Fruit fly (Drosophila melanogaster) whole organism, wandering third instar larva: ENCODE data around the gene Pkc98E.

Experiments used
- Abd-B ChIP-seq: fragments of >200 bp; optimal IDR thresholded peaks from 2 replicates; lab custom pipeline; 2017; ENCODE audit warnings: missing biosample characterization, missing genetic modification characterization
- CG32264 ChIP-seq: fragments of 200-800 bp; sonication (Bioruptor generic); optimal IDR thresholded peaks from 2 replicates; lab custom pipeline; 2016; ENCODE audit warnings: missing biosample characterization, missing genetic modification characterization
- CG9705 ChIP-seq: fragments of 200-800 bp; sonication (Bioruptor generic); optimal IDR thresholded peaks from 2 replicates; lab custom pipeline; 2018; ENCODE audit warnings: missing biosample characterization, mild to moderate bottlenecking, missing genetic modification characterization
- Dfd ChIP-seq: fragments of >200 bp; optimal IDR thresholded peaks from 2 replicates; lab custom pipeline; 2017; ENCODE audit warnings: missing biosample characterization, missing genetic modification characterization
- GATAd ChIP-seq: sonication (Bioruptor generic); optimal IDR thresholded peaks from 2 replicates; lab custom pipeline; 2016; ENCODE audit warnings: missing biosample characterization, missing genetic modification characterization
- HLH106 ChIP-seq: fragments of 200-800 bp; optimal IDR thresholded peaks from 3 replicates; lab custom pipeline; 2019; ENCODE audit warnings: missing biosample characterization, mild to moderate bottlenecking, missing genetic modification characterization, moderate library complexity
- Hnf4 ChIP-seq: fragments of 200-800 bp; sonication (Bioruptor generic); optimal IDR thresholded peaks from 2 replicates; lab custom pipeline; 2016; ENCODE audit warnings: missing biosample characterization, mild to moderate bottlenecking, missing genetic modification characterization
- Hr78 ChIP-seq: fragments of >200 bp; optimal IDR thresholded peaks from 2 replicates; lab custom pipeline; 2017; ENCODE audit warnings: missing biosample characterization, missing genetic modification characterization
- Hr83 ChIP-seq: fragments of 200-300 bp; sonication (Bioruptor generic); optimal IDR thresholded peaks from 2 replicates; lab custom pipeline; 2016; ENCODE audit warnings: missing biosample characterization, mild to moderate bottlenecking, missing genetic modification characterization, moderate library complexity; ENCODE audit not compliant: poor library complexity, severe bottlenecking
- Mio ChIP-seq: sonication (Bioruptor generic); optimal IDR thresholded peaks from 2 replicates; lab custom pipeline; 2016; ENCODE audit warnings: missing biosample characterization, missing genetic modification characterization
- Myc ChIP-seq: fragments of >200 bp; optimal IDR thresholded peaks from 2 replicates; lab custom pipeline; 2017
- N ChIP-seq: fragments of >200 bp; optimal IDR thresholded peaks from 2 replicates; lab custom pipeline; 2018; ENCODE audit warnings: missing biosample characterization, missing external identifiers, missing genetic modification characterization
- OdsH ChIP-seq: fragments of 200-800 bp; sonication (Bioruptor generic); optimal IDR thresholded peaks from 2 replicates; lab custom pipeline; 2016; ENCODE audit warnings: missing biosample characterization, mild to moderate bottlenecking, missing genetic modification characterization
- Rel ChIP-seq, 2 experiments: fragments of 200-800 bp; sonication (Bioruptor generic) in 1 of 2; optimal IDR thresholded peaks; 2 replicates in 1 of 2; 3 replicates in 1 of 2; lab custom pipeline; 2016 to 2019; ENCODE audit warnings: mild to moderate bottlenecking in 2 of 2, missing biosample characterization in 2 of 2, missing genetic modification characterization in 2 of 2, moderate library complexity in 1 of 2
- Vsx2 ChIP-seq: fragments of 200-300, 225-300 bp; sonication (Bioruptor generic); optimal IDR thresholded peaks from 2 replicates; lab custom pipeline; 2018; ENCODE audit warnings: missing biosample characterization, missing genetic modification characterization; ENCODE audit not compliant: partially characterized antibody
- dsf ChIP-seq: sonication (Bioruptor generic); optimal IDR thresholded peaks from 2 replicates; lab custom pipeline; 2016; ENCODE audit warnings: missing biosample characterization, missing genetic modification characterization, borderline replicate concordance
- ey ChIP-seq: fragments of 200-800 bp; sonication (Bioruptor generic); optimal IDR thresholded peaks from 2 replicates; lab custom pipeline; 2016; ENCODE audit warnings: missing biosample characterization, missing genetic modification characterization
- h ChIP-seq: fragments of 200-800 bp; sonication (Bioruptor generic); optimal IDR thresholded peaks from 3 replicates; lab custom pipeline; 2016; ENCODE audit warnings: missing biosample characterization, mild to moderate bottlenecking, missing genetic modification characterization
- jim ChIP-seq: fragments of 175-275, 200-325 bp; sonication (Bioruptor generic); optimal IDR thresholded peaks from 2 replicates; lab custom pipeline; 2016; ENCODE audit warnings: missing biosample characterization, mild to moderate bottlenecking, missing genetic modification characterization
- pan ChIP-seq: fragments of >200 bp; optimal IDR thresholded peaks from 2 replicates; lab custom pipeline; 2017
- psq ChIP-seq: fragments of 200-800 bp; sonication (Bioruptor generic); optimal IDR thresholded peaks from 3 replicates; lab custom pipeline; 2017; ENCODE audit warnings: missing biosample characterization, mild to moderate bottlenecking, missing genetic modification characterization, moderate library complexity
- rgr ChIP-seq: fragments of 200-800 bp; sonication (Bioruptor generic); optimal IDR thresholded peaks from 3 replicates; lab custom pipeline; 2016; ENCODE audit warnings: missing biosample characterization, mild to moderate bottlenecking, missing genetic modification characterization
- sage ChIP-seq: fragments of 200-800 bp; sonication (Bioruptor generic); optimal IDR thresholded peaks from 2 replicates; lab custom pipeline; 2016; ENCODE audit warnings: missing biosample characterization, mild to moderate bottlenecking, missing genetic modification characterization
- sv ChIP-seq: fragments of 200-800 bp; sonication (Bioruptor generic); optimal IDR thresholded peaks from 3 replicates; lab custom pipeline; 2016; ENCODE audit warnings: missing biosample characterization, missing genetic modification characterization
- tai ChIP-seq: sonication (Bioruptor generic); optimal IDR thresholded peaks from 2 replicates; lab custom pipeline; 2016; ENCODE audit warnings: missing biosample characterization, missing genetic modification characterization

Pkc98E gene

DNA sequence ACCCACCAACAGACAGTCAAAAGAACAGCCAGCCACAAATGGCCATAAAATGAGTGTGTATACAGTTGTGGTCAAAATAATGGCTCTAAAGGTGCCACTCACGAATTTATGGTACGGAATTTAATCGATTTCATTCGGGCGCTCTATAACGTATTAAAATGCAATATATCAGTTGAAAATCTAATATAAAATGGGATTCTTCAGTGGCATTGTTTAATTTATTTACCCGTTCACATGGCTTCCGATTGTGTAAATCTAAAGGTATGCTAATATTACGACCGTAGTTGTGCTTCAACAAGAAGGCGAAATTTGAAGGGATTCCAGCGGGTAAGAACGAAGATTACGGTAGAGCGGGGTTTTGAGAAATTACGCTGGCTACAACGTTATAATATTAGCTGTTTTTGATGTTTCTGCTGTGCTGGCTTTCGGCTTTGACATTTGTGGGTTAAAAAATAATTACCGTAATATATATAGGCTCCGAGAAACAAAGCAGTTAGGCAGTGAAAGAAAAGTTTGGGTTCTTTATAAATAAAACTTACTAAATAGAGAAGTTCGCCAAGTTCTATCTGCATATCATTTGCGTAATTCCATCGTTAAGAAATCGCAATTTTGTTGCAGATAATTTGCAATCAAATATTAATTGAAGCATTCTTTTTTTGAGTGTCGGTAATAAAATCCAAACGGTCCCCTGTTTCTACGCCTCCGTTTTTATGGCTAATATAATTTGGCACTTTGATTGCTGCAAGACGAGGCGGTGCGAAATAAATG, 36.9 kb downstream of the Pkc98E start (continued):
- no peak for TF ChIP-seq jim (GFP tag; lab: Kevin White, UChicago)

DNA sequence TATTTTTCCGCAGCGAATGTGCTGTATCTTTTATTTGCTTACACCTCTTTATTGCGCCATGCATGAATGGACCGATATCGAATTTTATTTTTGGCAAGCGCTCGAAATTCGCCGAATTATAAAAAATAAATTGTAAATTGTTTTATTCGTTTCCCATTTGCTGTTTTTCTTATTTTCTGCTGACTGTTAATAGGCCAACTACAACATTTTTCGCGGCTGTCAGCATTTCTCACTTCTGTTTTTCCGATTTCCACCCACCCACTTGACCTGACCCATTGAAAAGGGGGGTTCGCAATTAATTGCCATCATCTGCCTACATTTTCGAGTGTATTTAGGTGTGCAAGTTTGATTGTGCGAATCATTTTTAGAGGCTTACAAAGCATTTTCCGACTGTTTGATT, 37.7 kb downstream of the Pkc98E start:
- TF ChIP-seq sv: no peak
- TF ChIP-seq Hr78: no peak
- TF ChIP-seq HLH106: no peak
- TF ChIP-seq Vsx2 (GFP tag; lab: Kevin White, UChicago): no peak
- no peak for TF ChIP-seq pan (lab: Kevin White, UChicago)
- TF ChIP-seq psq (GFP tag; lab: Kevin White, UChicago): no peak
- TF ChIP-seq sage (GFP tag; lab: Kevin White, UChicago): no peak
- TF ChIP-seq CG32264 (GFP tag; lab: Kevin White, UChicago): no peak
- no peak for TF ChIP-seq Dfd (GFP tag; lab: Kevin White, UChicago)
- no peak for TF ChIP-seq jim (GFP tag; lab: Kevin White, UChicago)
- no peak for TF ChIP-seq Myc (lab: Kevin White, UChicago)
- no peak for TF ChIP-seq Mio (GFP tag; lab: Kevin White, UChicago)
- no peak for TF ChIP-seq tai
- TF ChIP-seq h (GFP tag; lab: Kevin White, UChicago): no peak
- TF ChIP-seq Abd-B (GFP tag; lab: Kevin White, UChicago): no peak
- no peak for TF ChIP-seq CG9705 (GFP tag; lab: Kevin White, UChicago)
- no peak for TF ChIP-seq dsf (GFP tag; lab: Kevin White, UChicago)

DNA sequence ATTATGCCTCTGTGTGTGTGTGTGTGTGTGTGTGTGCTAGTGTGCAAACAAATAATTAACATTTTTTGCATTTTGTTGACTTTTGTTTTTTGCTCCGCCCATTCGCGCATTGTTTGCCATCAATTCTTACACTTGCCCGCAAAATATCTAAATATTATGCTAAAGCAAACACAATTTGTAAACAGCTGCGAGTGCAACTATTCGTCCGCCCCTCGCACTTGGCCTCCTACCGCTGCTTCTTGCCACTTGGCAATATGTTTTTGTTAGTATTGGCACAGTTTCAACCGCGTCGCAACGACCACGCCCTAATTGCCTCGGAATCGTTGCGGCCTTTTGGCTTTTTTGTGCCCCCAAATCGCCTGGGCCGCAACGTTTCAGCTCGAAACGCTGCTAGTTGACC, 38.6 kb downstream of the Pkc98E start:
- TF ChIP-seq Hr83 (GFP tag; lab: Kevin White, UChicago) (no peak), ey (GFP tag; lab: Kevin White, UChicago) (no peak), GATAd (GFP tag; lab: Kevin White, UChicago) (no peak), N (GFP tag; lab: Kevin White, UChicago) (no peak), Hnf4 (GFP tag; lab: Kevin White, UChicago) (no peak), OdsH (GFP tag; lab: Kevin White, UChicago) (no peak)

DNA sequence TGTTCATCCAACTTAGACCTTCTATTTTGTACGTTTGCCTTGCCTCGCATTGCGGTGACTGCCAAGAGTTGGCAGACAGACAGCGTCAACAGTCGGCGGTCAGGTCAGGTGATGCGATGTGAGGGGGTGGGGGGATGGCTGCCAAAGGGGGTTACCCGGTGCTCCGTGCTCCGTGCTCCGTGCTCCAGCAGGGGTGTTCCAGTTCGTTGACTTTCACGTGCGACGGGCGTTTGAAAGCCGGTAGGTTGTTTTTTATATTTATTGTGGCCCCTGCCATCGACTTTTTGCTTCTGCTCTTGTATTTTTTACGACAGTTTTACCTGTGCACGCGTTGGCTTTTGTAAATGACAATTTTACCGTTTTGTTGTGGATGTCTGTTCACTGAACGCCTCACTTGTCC, 43.1 kb downstream of the Pkc98E start:
- TF ChIP-seq Myc (lab: Kevin White, UChicago): no peak
- no peak for TF ChIP-seq rgr (GFP tag; lab: Kevin White, UChicago)
- no peak for TF ChIP-seq Rel (GFP tag; optimal IDR thresholded peaks at IDR 0.05; lab: Kevin White, UChicago)
- peak; percentile 49 for TF ChIP-seq Rel (tag; optimal IDR thresholded peaks at IDR 0.05; lab: Kevin White, UChicago)
- TF ChIP-seq Mio (GFP tag; lab: Kevin White, UChicago): no peak

DNA sequence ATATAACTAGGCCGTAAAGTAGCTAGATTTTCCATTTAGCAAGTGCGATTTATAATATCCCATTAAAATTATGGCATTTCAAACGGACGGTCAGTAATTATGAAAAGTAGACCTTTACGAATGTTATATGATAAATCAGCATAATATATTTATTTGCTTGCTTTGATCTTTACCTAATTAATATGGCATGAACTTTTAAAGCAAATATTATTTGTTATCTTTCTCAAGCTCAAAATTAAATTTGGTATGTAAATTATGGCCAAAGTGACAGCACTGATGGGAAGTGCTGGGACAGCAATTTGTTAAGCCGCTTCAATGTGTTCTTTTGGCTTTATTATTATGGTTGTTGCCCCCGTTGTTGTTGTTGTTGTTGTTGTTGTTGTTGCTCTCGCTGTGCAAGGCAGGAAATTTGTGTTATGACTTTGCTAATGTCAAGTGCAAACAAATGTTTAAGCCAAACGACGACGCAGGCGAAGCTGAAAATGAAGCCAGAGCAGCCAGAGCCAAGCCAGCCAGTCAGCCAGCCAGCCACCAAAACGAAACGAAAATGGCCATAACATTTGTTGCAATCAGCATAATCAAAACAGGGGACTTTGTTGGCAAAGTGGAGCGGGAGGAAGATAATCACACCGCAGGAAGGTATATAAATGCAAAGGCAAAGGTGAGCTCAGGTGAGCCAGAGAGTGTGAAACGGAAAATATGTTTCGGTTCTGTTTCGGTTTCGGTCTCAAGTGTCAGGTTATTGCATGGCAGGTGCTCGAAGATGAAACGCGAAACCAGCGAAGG, 43.7 kb downstream of the Pkc98E start:
- TF ChIP-seq Rel (GFP tag; optimal IDR thresholded peaks at IDR 0.05; lab: Kevin White, UChicago) (no peak), Rel (tag; optimal IDR thresholded peaks at IDR 0.05; lab: Kevin White, UChicago) (peak; percentile 53), Myc (lab: Kevin White, UChicago) (peak; percentile 39), Dfd (GFP tag; lab: Kevin White, UChicago) (peak; percentile 9), Vsx2 (GFP tag; lab: Kevin White, UChicago) (peak; percentile 16), sv (no peak), CG9705 (GFP tag; lab: Kevin White, UChicago) (no peak)
